Fruit fly (Drosophila melanogaster) whole organism, embryonic: ENCODE data around the gene uif.

Experiments
- C15 ChIP-seq: fragments of 200-800 bp; sonication (Bioruptor generic); IDR thresholded peaks from 3 replicates; pipeline ENCODE4 v1.3.6; 2022; ENCODE audit warnings: missing biosample characterization, missing genetic modification characterization
- CG10431 ChIP-seq: fragments of 200-800 bp; sonication (Bioruptor generic); optimal IDR thresholded peaks from 3 replicates; lab custom pipeline; 2018; ENCODE audit warnings: missing biosample characterization, mild to moderate bottlenecking, missing genetic modification characterization
- CG10654 ChIP-seq: fragments of 200-800 bp; sonication (Bioruptor generic); optimal IDR thresholded peaks from 2 replicates; lab custom pipeline; 2016; ENCODE audit warnings: missing biosample characterization, missing genetic modification characterization
- CG12769 ChIP-seq: fragments of 200-800 bp; sonication (Bioruptor generic); optimal IDR thresholded peaks from 2 replicates; lab custom pipeline; 2019; ENCODE audit warnings: missing biosample characterization, mild to moderate bottlenecking, missing genetic modification characterization, moderate library complexity
- CG13296 ChIP-seq: fragments of 200-800 bp; sonication (Bioruptor generic); optimal IDR thresholded peaks from 3 replicates; lab custom pipeline; 2018; ENCODE audit warnings: missing biosample characterization, mild to moderate bottlenecking, missing genetic modification characterization
- CG2202 ChIP-seq: fragments of 200-800 bp; sonication (Bioruptor generic); optimal IDR thresholded peaks from 2 replicates; lab custom pipeline; 2018; ENCODE audit warnings: missing biosample characterization, mild to moderate bottlenecking, missing genetic modification characterization
- CG3065 ChIP-seq: fragments of 200-800 bp; sonication (Bioruptor generic); optimal IDR thresholded peaks from 2 replicates; lab custom pipeline; 2016; ENCODE audit warnings: missing biosample characterization, missing genetic modification characterization
- CG3163 ChIP-seq: fragments of 200-800 bp; sonication (Bioruptor generic); optimal IDR thresholded peaks from 3 replicates; lab custom pipeline; 2016; ENCODE audit warnings: missing biosample characterization, missing genetic modification characterization
- CG3281 ChIP-seq: fragments of 200-800 bp; sonication (Bioruptor generic); optimal IDR thresholded peaks from 3 replicates; lab custom pipeline; 2017; ENCODE audit warnings: missing biosample characterization, mild to moderate bottlenecking, missing genetic modification characterization
- CG34376 ChIP-seq: fragments of 200-800 bp; sonication (Bioruptor generic); optimal IDR thresholded peaks from 2 replicates; lab custom pipeline; 2018; ENCODE audit warnings: missing biosample characterization, mild to moderate bottlenecking, missing genetic modification characterization
- CG34422 ChIP-seq: fragments of 200-800 bp; sonication (Bioruptor generic); IDR thresholded peaks from 3 replicates; pipeline ENCODE4 v1.3.6; 2022; ENCODE audit warnings: missing biosample characterization, missing genetic modification characterization
- CG42726 ChIP-seq: fragments of 200-800 bp; sonication (Bioruptor generic); IDR thresholded peaks from 2 replicates; pipeline ENCODE4 v1.3.6; 2022; ENCODE audit warnings: missing biosample characterization, missing genetic modification characterization; ENCODE audit not compliant: partially characterized antibody
- CG4617 ChIP-seq: fragments of 200-800 bp; sonication (Bioruptor generic); optimal IDR thresholded peaks from 3 replicates; lab custom pipeline; 2016; ENCODE audit warnings: missing biosample characterization, missing genetic modification characterization, borderline replicate concordance
- CG5180 ChIP-seq: fragments of 200-800 bp; sonication (Bioruptor generic); optimal IDR thresholded peaks from 3 replicates; lab custom pipeline; 2017; ENCODE audit warnings: missing biosample characterization, missing genetic modification characterization, mild to moderate bottlenecking, moderate library complexity, missing genetic modification reagents
- CG6683 ChIP-seq: fragments of 200-800 bp; sonication (Bioruptor generic); optimal IDR thresholded peaks from 2 replicates; lab custom pipeline; 2017; ENCODE audit warnings: missing biosample characterization, mild to moderate bottlenecking, missing genetic modification characterization, missing genetic modification reagents
- CG7745 ChIP-seq: fragments of 200-800 bp; sonication (Bioruptor generic); optimal IDR thresholded peaks from 2 replicates; lab custom pipeline; 2018; ENCODE audit warnings: missing biosample characterization, mild to moderate bottlenecking, missing genetic modification characterization, moderate library complexity
- CG7839 ChIP-seq: fragments of 200-800 bp; sonication (Bioruptor generic); optimal IDR thresholded peaks from 3 replicates; lab custom pipeline; 2018; ENCODE audit warnings: missing biosample characterization, mild to moderate bottlenecking, missing genetic modification characterization, moderate library complexity
- CG7928 ChIP-seq: fragments of 200-800 bp; sonication (Bioruptor generic); optimal IDR thresholded peaks from 2 replicates; lab custom pipeline; 2017; ENCODE audit warnings: missing biosample characterization, mild to moderate bottlenecking, missing genetic modification characterization
- CG8924 ChIP-seq: fragments of 200-800 bp; optimal IDR thresholded peaks from 3 replicates; lab custom pipeline; 2019; ENCODE audit warnings: missing biosample characterization, mild to moderate bottlenecking, missing genetic modification characterization, moderate library complexity
- CG9437 ChIP-seq: fragments of 200-800 bp; sonication (Bioruptor generic); optimal IDR thresholded peaks from 2 replicates; lab custom pipeline; 2018; ENCODE audit warnings: missing biosample characterization, mild to moderate bottlenecking, missing genetic modification characterization
- CoRest ChIP-seq: fragments of 200-800 bp; sonication (Bioruptor generic); optimal IDR thresholded peaks from 3 replicates; lab custom pipeline; 2018; ENCODE audit warnings: missing biosample characterization, mild to moderate bottlenecking, missing genetic modification characterization, moderate library complexity
- D19A ChIP-seq: fragments of 200-800 bp; optimal IDR thresholded peaks from 3 replicates; lab custom pipeline; 2019; ENCODE audit warnings: missing biosample characterization, mild to moderate bottlenecking, missing genetic modification characterization, moderate library complexity
- Dll ChIP-seq: fragments of 200-800 bp; sonication (Bioruptor generic); IDR thresholded peaks from 4 replicates; pipeline ENCODE4 v1.3.6; 2022; ENCODE audit warnings: missing biosample characterization, missing genetic modification characterization; ENCODE audit not compliant: partially characterized antibody
- Doc2 ChIP-seq: fragments of 200-800 bp; sonication (Bioruptor generic); IDR thresholded peaks from 2 replicates; pipeline ENCODE4 v1.3.6; 2022; ENCODE audit warnings: missing biosample characterization, missing genetic modification characterization
- Doc3 ChIP-seq: fragments of 200-800 bp; sonication (Bioruptor generic); IDR thresholded peaks from 3 replicates; pipeline ENCODE4 v1.3.6; 2022; ENCODE audit warnings: missing biosample characterization, missing genetic modification characterization; ENCODE audit not compliant: partially characterized antibody
- Ets65A ChIP-seq: fragments of 200-800 bp; sonication (Bioruptor generic); peaks from one replicate; lab custom pipeline; 2016; ENCODE audit warnings: missing biosample characterization, missing genetic modification characterization
- HmgD ChIP-seq: fragments of 200-800 bp; sonication (Bioruptor generic); optimal IDR thresholded peaks from 3 replicates; lab custom pipeline; 2016; ENCODE audit warnings: missing biosample characterization, missing genetic modification characterization
- Hmx ChIP-seq: fragments of 200-800 bp; sonication (Bioruptor generic); optimal IDR thresholded peaks from 2 replicates; lab custom pipeline; 2016; ENCODE audit warnings: missing biosample characterization, missing genetic modification characterization
- MESR4 ChIP-seq: fragments of 200-800 bp; sonication (Bioruptor generic); optimal IDR thresholded peaks from 2 replicates; lab custom pipeline; 2018; ENCODE audit warnings: missing biosample characterization, mild to moderate bottlenecking, missing genetic modification characterization, moderate library complexity
- Med ChIP-seq: fragments of 200-800 bp; sonication (Bioruptor generic); peaks from one replicate; lab custom pipeline; 2016; ENCODE audit warnings: missing biosample characterization, missing genetic modification characterization, mild to moderate bottlenecking, inconsistent platforms, moderate library complexity
- YL-1 ChIP-seq: fragments of 200-800 bp; sonication (Bioruptor generic); optimal IDR thresholded peaks from 3 replicates; lab custom pipeline; 2017; ENCODE audit warnings: missing biosample characterization, mild to moderate bottlenecking, missing genetic modification characterization
- ara ChIP-seq: fragments of 200-800 bp; sonication (Bioruptor generic); IDR thresholded peaks from 2 replicates; pipeline ENCODE4 v1.3.6; 2022; ENCODE audit warnings: missing biosample characterization, missing genetic modification characterization
- chn ChIP-seq: fragments of 200-800 bp; sonication (Bioruptor generic); optimal IDR thresholded peaks from 2 replicates; lab custom pipeline; 2016; ENCODE audit warnings: missing biosample characterization, missing genetic modification characterization
- crp ChIP-seq, 2 experiments: fragments of 200-800 bp; sonication (Bioruptor generic); optimal IDR thresholded peaks; 2 replicates in 1 of 2; 3 replicates in 1 of 2; lab custom pipeline; 2017; ENCODE audit warnings: missing biosample characterization in 2 of 2, missing genetic modification characterization in 2 of 2, mild to moderate bottlenecking in 1 of 2, moderate library complexity in 1 of 2
- ftz-f1 ChIP-seq: fragments of 200-800 bp; sonication (Bioruptor generic); optimal IDR thresholded peaks from 2 replicates; lab custom pipeline; 2016; ENCODE audit warnings: missing biosample characterization, missing genetic modification characterization
- gsb ChIP-seq: fragments of 200-800 bp; sonication (Bioruptor generic); IDR thresholded peaks from 2 replicates; pipeline ENCODE4 v1.3.6; 2022; ENCODE audit warnings: missing biosample characterization, missing genetic modification characterization
- hth ChIP-seq: fragments of >200 bp; optimal IDR thresholded peaks from 2 replicates; lab custom pipeline; 2017; ENCODE audit warnings: inconsistent platforms
- ind ChIP-seq: fragments of 200-800 bp; sonication (Bioruptor generic); optimal IDR thresholded peaks from 3 replicates; lab custom pipeline; 2016; ENCODE audit warnings: missing biosample characterization, missing genetic modification characterization
- kah ChIP-seq: fragments of 200-800 bp; sonication (Bioruptor generic); optimal IDR thresholded peaks from 2 replicates; lab custom pipeline; 2018; ENCODE audit warnings: missing biosample characterization, mild to moderate bottlenecking, missing genetic modification characterization
- lab ChIP-seq: fragments of 200-800 bp; sonication (Bioruptor generic); optimal IDR thresholded peaks from 3 replicates; lab custom pipeline; 2017; ENCODE audit warnings: missing biosample characterization, missing genetic modification characterization, mild to moderate bottlenecking, moderate library complexity, missing genetic modification reagents
- nerfin-2 ChIP-seq: fragments of 200-800 bp; sonication (Bioruptor generic); IDR thresholded peaks from 2 replicates; pipeline ENCODE4 v1.3.6; 2022; ENCODE audit warnings: missing biosample characterization, missing genetic modification characterization; ENCODE audit not compliant: partially characterized antibody
- onecut ChIP-seq: fragments of 200-800 bp; sonication (Bioruptor generic); IDR thresholded peaks from 2 replicates; pipeline ENCODE4 v1.3.6; 2022; ENCODE audit warnings: missing biosample characterization, missing genetic modification characterization
- pzg ChIP-seq: fragments of 200-800 bp; sonication (Bioruptor generic); optimal IDR thresholded peaks from 3 replicates; lab custom pipeline; 2018; ENCODE audit warnings: missing biosample characterization, mild to moderate bottlenecking, missing genetic modification characterization, moderate library complexity
- sens ChIP-seq: fragments of 200-800 bp; sonication (Bioruptor generic); peaks from one replicate; lab custom pipeline; 2016; ENCODE audit warnings: missing biosample characterization, missing genetic modification characterization
- sug ChIP-seq: fragments of 200-800 bp; optimal IDR thresholded peaks from 2 replicates; lab custom pipeline; 2019; ENCODE audit warnings: missing biosample characterization, mild to moderate bottlenecking, missing genetic modification characterization, moderate library complexity
- trh ChIP-seq: fragments of 200-800 bp; sonication (Bioruptor generic); optimal IDR thresholded peaks from 2 replicates; lab custom pipeline; 2016; ENCODE audit warnings: missing biosample characterization, missing genetic modification characterization
- wek ChIP-seq: fragments of 200-800 bp; sonication (Bioruptor generic); optimal IDR thresholded peaks from 3 replicates; lab custom pipeline; 2018; ENCODE audit warnings: missing biosample characterization, mild to moderate bottlenecking, missing genetic modification characterization, moderate library complexity

Gene uif

DNA sequence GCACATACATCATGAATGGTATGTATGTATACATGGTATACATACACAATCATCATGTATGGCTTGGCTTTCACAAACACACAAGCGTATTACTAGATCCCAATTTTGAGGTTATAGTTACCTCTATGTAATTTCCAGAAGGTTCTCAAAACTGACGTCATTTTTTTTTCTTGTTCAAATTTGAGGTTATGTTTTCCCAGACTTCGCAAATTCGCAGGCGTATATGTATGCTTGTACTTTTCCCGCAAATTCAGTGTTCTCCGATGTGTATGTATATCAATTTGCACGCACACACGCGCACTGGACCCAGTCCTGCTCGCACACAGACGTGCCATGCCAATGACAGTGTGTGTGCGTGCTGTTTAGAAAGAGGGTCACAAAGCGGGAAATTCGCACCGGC, 43.9 kb downstream of the uif start (continued):
- TF ChIP-seq ind (GFP tag; lab: Kevin White, UChicago) (no peak), MESR4 (GFP tag; lab: Kevin White, UChicago) (peak; percentile 43), CG10431 (GFP tag; lab: Kevin White, UChicago) (peak; percentile 100), CG12769 (tag; lab: Kevin White, UChicago) (no peak), sens (GFP tag; lab: Kevin White, UChicago) (peak; percentile 48), gsb (no peak), Med (GFP tag; lab: Kevin White, UChicago) (peak; percentile 43), Hmx (GFP tag; lab: Kevin White, UChicago) (no peak), C15 (GFP tag; lab: Robert Waterston, UW) (0 out of 3 replicates have a peak, but pooled peaks have one; percentile 23), CoRest (tag; lab: Kevin White, UChicago) (no peak), sug (tag; lab: Kevin White, UChicago) (peak; percentile 5), Doc2 (GFP tag; lab: Robert Waterston, UW) (no peak), Dll (GFP tag; lab: Robert Waterston, UW) (no peak), crp (GFP tag; optimal IDR thresholded peaks at IDR 0.05; lab: Kevin White, UChicago) (no peak), CG34376 (GFP tag; lab: Kevin White, UChicago) (peak; percentile 9), chn (GFP tag; lab: Kevin White, UChicago) (no peak), CG10654 (GFP tag; lab: Kevin White, UChicago) (no peak), pzg (GFP tag; lab: Kevin White, UChicago) (peak; percentile 10), ara (GFP tag; lab: Robert Waterston, UW) (no peak), CG3065 (GFP tag; lab: Kevin White, UChicago) (no peak), CG7928 (no peak), CG8924 (tag; lab: Kevin White, UChicago) (peak; percentile 20), CG9437 (GFP tag; lab: Kevin White, UChicago) (no peak), CG34422 (peak; percentile 56; the same call in 2 of the 3 replicates), YL-1 (GFP tag; lab: Kevin White, UChicago) (peak; percentile 76), CG2202 (tag; lab: Kevin White, UChicago) (no peak), CG7839 (tag; lab: Kevin White, UChicago) (no peak), D19A (no peak), ftz-f1 (GFP tag; lab: Kevin White, UChicago) (no peak), HmgD (peak; percentile 2), CG4617 (GFP tag; lab: Kevin White, UChicago) (no peak), CG5180 (GFP tag; lab: Kevin White, UChicago) (no peak)

DNA sequence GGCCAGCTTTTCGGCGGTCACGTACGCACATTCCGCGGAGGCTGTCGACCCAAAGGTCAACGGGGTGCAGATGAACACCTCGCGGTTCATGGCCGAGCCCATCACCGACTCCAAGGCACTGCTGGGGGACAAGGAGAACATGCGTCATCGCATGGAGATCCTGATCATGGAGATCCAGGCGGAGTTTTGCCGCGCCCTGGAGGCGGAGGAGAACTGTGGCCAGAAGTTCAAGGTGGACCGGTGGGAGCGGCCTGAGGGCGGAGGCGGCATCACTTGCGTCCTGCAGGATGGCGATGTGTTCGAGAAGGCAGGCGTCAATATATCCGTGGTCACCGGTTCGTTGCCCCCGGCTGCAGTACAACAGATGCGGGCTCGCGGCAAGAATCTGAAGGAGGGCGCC, 45.5 kb downstream of the uif start:
- no peak for TF ChIP-seq wek (GFP tag; lab: Kevin White, UChicago)
- TF ChIP-seq kah (GFP tag; lab: Kevin White, UChicago), result no peak
- TF ChIP-seq onecut (GFP tag; lab: Robert Waterston, UW), result no peak
- peak; percentile 39 for TF ChIP-seq Med (GFP tag; lab: Kevin White, UChicago)
- TF ChIP-seq CG42726 (GFP tag; lab: Robert Waterston, UW), result 0 out of 2 replicates have a peak, but pooled peaks have one; percentile 54
- peak; percentile 1 for TF ChIP-seq sens (GFP tag; lab: Kevin White, UChicago)
- TF ChIP-seq CG13296 (GFP tag; lab: Kevin White, UChicago), result no peak
- peak; percentile 28 for TF ChIP-seq MESR4 (GFP tag; lab: Kevin White, UChicago)
- no peak for TF ChIP-seq trh
- TF ChIP-seq Ets65A, result peak; percentile 82
- no peak for TF ChIP-seq CG3163
- no peak for TF ChIP-seq hth
- 0 out of 3 replicates have a peak, but pooled peaks have one; percentile 10 for TF ChIP-seq Doc3
- TF ChIP-seq CG7745, result no peak
- TF ChIP-seq nerfin-2 (GFP tag; lab: Robert Waterston, UW), result peak; percentile 18; the same call in 1 of the 2 replicates
- no peak for TF ChIP-seq CG6683 (GFP tag; lab: Kevin White, UChicago)
- no peak for TF ChIP-seq lab
- TF ChIP-seq CG3281 (GFP tag; lab: Kevin White, UChicago), result no peak
